Fruit fly (Drosophila melanogaster) whole organism, embryonic: ENCODE measurements around the gene Spase25.

Experiments used
- Aef1 ChIP-seq: fragments of 200-800 bp; sonication (Bioruptor generic); IDR thresholded peaks from 3 replicates; pipeline ENCODE4 v1.3.6; 2022; ENCODE audit warnings: missing biosample characterization, missing genetic modification characterization
- Bgb ChIP-seq: fragments of 200-800 bp; sonication (Bioruptor generic); IDR thresholded peaks from 2 replicates; pipeline ENCODE4 v1.3.6; 2022; ENCODE audit warnings: missing biosample characterization, missing genetic modification characterization; ENCODE audit not compliant: partially characterized antibody
- CG10321 ChIP-seq: fragments of 200-800 bp; sonication (Bioruptor generic); IDR thresholded peaks from 2 replicates; pipeline ENCODE4 v1.3.6; 2022; ENCODE audit warnings: missing biosample characterization, missing genetic modification characterization
- CG10431 ChIP-seq: fragments of 200-800 bp; sonication (Bioruptor generic); optimal IDR thresholded peaks from 3 replicates; lab custom pipeline; 2018; ENCODE audit warnings: missing biosample characterization, mild to moderate bottlenecking, missing genetic modification characterization
- CG12299 ChIP-seq: fragments of 200-800 bp; sonication (Bioruptor generic); optimal IDR thresholded peaks from 2 replicates; lab custom pipeline; 2018; ENCODE audit warnings: missing biosample characterization, mild to moderate bottlenecking, missing genetic modification characterization
- CG1233 ChIP-seq: fragments of 200-800 bp; sonication (Bioruptor generic); optimal IDR thresholded peaks from 4 replicates; lab custom pipeline; 2018; ENCODE audit warnings: missing biosample characterization, mild to moderate bottlenecking, missing genetic modification characterization
- CG18011 ChIP-seq: fragments of 200-800 bp; sonication (Bioruptor generic); optimal IDR thresholded peaks from 2 replicates; lab custom pipeline; 2017; ENCODE audit warnings: missing biosample characterization, missing genetic modification characterization, mild to moderate bottlenecking, moderate library complexity, missing genotype
- CG2202 ChIP-seq: fragments of 200-800 bp; sonication (Bioruptor generic); optimal IDR thresholded peaks from 2 replicates; lab custom pipeline; 2018; ENCODE audit warnings: missing biosample characterization, mild to moderate bottlenecking, missing genetic modification characterization
- CG2889 ChIP-seq: fragments of 200-800 bp; sonication (Bioruptor generic); IDR thresholded peaks from 3 replicates; pipeline ENCODE4 v1.3.6; 2022; ENCODE audit warnings: missing biosample characterization, missing genetic modification characterization
- CG30403 ChIP-seq: fragments of 200-800 bp; sonication (Bioruptor generic); optimal IDR thresholded peaks from 3 replicates; lab custom pipeline; 2016; ENCODE audit warnings: missing biosample characterization, missing genetic modification characterization
- CG3163 ChIP-seq: fragments of 200-800 bp; sonication (Bioruptor generic); optimal IDR thresholded peaks from 3 replicates; lab custom pipeline; 2016; ENCODE audit warnings: missing biosample characterization, missing genetic modification characterization
- CG6791 ChIP-seq: fragments of 200-800 bp; sonication (Bioruptor generic); IDR thresholded peaks from 3 replicates; pipeline ENCODE4 v1.3.6; 2022; ENCODE audit warnings: missing biosample characterization, missing genetic modification characterization; ENCODE audit not compliant: partially characterized antibody
- CG7372 ChIP-seq: fragments of 200-800 bp; sonication (Bioruptor generic); IDR thresholded peaks from 2 replicates; pipeline ENCODE4 v1.3.6; 2022; ENCODE audit warnings: missing biosample characterization, missing genetic modification characterization
- CG8765 ChIP-seq: fragments of 200-800 bp; sonication (Bioruptor generic); IDR thresholded peaks from 2 replicates; pipeline ENCODE4 v1.3.6; 2022; ENCODE audit warnings: missing biosample characterization, missing genetic modification characterization
- CG9609 ChIP-seq: fragments of 200-800 bp; sonication (Bioruptor generic); optimal IDR thresholded peaks from 3 replicates; lab custom pipeline; 2016; ENCODE audit warnings: missing biosample characterization, missing genetic modification characterization
- Camta ChIP-seq: fragments of 200-800 bp; sonication (Bioruptor generic); optimal IDR thresholded peaks from 2 replicates; lab custom pipeline; 2016; ENCODE audit warnings: missing biosample characterization, missing genetic modification characterization
- CkIIα-i1 ChIP-seq: fragments of 200-800 bp; sonication (Bioruptor generic); IDR thresholded peaks from 2 replicates; pipeline ENCODE4 v1.3.6; 2022; ENCODE audit warnings: missing biosample characterization, missing genetic modification characterization
- CoRest ChIP-seq: fragments of 200-800 bp; sonication (Bioruptor generic); optimal IDR thresholded peaks from 3 replicates; lab custom pipeline; 2018; ENCODE audit warnings: missing biosample characterization, mild to moderate bottlenecking, missing genetic modification characterization, moderate library complexity
- Doc2 ChIP-seq: fragments of 200-800 bp; sonication (Bioruptor generic); IDR thresholded peaks from 2 replicates; pipeline ENCODE4 v1.3.6; 2022; ENCODE audit warnings: missing biosample characterization, missing genetic modification characterization
- Dp ChIP-seq: fragments of 200-800 bp; sonication (Bioruptor generic); optimal IDR thresholded peaks from 2 replicates; lab custom pipeline; 2018; ENCODE audit warnings: missing biosample characterization, mild to moderate bottlenecking, missing genetic modification characterization, moderate library complexity
- Ets97D ChIP-seq: fragments of 200-800 bp; sonication (Bioruptor generic); optimal IDR thresholded peaks from 3 replicates; lab custom pipeline; 2016; ENCODE audit warnings: missing biosample characterization, missing genetic modification characterization
- H2.0 ChIP-seq: fragments of 200-800 bp; sonication (Bioruptor generic); IDR thresholded peaks from 2 replicates; pipeline ENCODE4 v1.3.6; 2022; ENCODE audit warnings: missing biosample characterization, missing genetic modification characterization
- Jarid2 ChIP-seq: fragments of 200-800 bp; sonication (Bioruptor generic); optimal IDR thresholded peaks from 3 replicates; lab custom pipeline; 2017; ENCODE audit warnings: mild to moderate bottlenecking, missing biosample characterization, missing genetic modification reagents, missing genetic modification characterization
- Med ChIP-seq: fragments of 200-800 bp; sonication (Bioruptor generic); peaks from one replicate; lab custom pipeline; 2016; ENCODE audit warnings: missing biosample characterization, missing genetic modification characterization, mild to moderate bottlenecking, inconsistent platforms, moderate library complexity
- Oli ChIP-seq: fragments of 200-800 bp; sonication (Bioruptor generic); optimal IDR thresholded peaks from 2 replicates; lab custom pipeline; 2018; ENCODE audit warnings: missing biosample characterization, mild to moderate bottlenecking, missing genetic modification characterization, moderate library complexity
- Optix ChIP-seq: fragments of 200-800 bp; sonication (Bioruptor generic); IDR thresholded peaks from 3 replicates; pipeline ENCODE4 v1.3.6; 2022; ENCODE audit warnings: missing biosample characterization, missing genetic modification characterization
- Rx ChIP-seq: fragments of 200-800 bp; sonication (Bioruptor generic); IDR thresholded peaks from 2 replicates; pipeline ENCODE4 v1.3.6; 2022; ENCODE audit warnings: missing biosample characterization, missing genetic modification characterization
- Side ChIP-seq: fragments of 200-800 bp; sonication (Bioruptor generic); optimal IDR thresholded peaks from 2 replicates; lab custom pipeline; 2016; ENCODE audit warnings: missing biosample characterization, missing genetic modification characterization
- Six4 ChIP-seq: fragments of 200-800 bp; sonication (Bioruptor generic); optimal IDR thresholded peaks from 2 replicates; lab custom pipeline; 2016; ENCODE audit warnings: missing biosample characterization, missing genetic modification characterization
- abd-A ChIP-seq: fragments of 200-800 bp; sonication (Bioruptor generic); optimal IDR thresholded peaks from 3 replicates; lab custom pipeline; 2019; ENCODE audit warnings: missing biosample characterization, mild to moderate bottlenecking, missing genetic modification characterization, moderate library complexity
- br ChIP-seq: fragments of >200 bp; optimal IDR thresholded peaks from 2 replicates; lab custom pipeline; 2017
- bsh ChIP-seq, 2 experiments: fragments of 200-800 bp; sonication (Bioruptor generic); optimal IDR thresholded peaks; 2 replicates each; lab custom pipeline; 2017 to 2018; ENCODE audit warnings: mild to moderate bottlenecking in 2 of 2, missing biosample characterization in 2 of 2, missing genetic modification characterization in 2 of 2, moderate library complexity in 1 of 2
- cato ChIP-seq: fragments of 200-800 bp; sonication (Bioruptor generic); optimal IDR thresholded peaks from 2 replicates; lab custom pipeline; 2016; ENCODE audit warnings: missing biosample characterization, missing genetic modification characterization, borderline replicate concordance
- chn ChIP-seq: fragments of 200-800 bp; sonication (Bioruptor generic); optimal IDR thresholded peaks from 2 replicates; lab custom pipeline; 2016; ENCODE audit warnings: missing biosample characterization, missing genetic modification characterization
- crp ChIP-seq, 2 experiments: fragments of 200-800 bp; sonication (Bioruptor generic); optimal IDR thresholded peaks; 2 replicates in 1 of 2; 3 replicates in 1 of 2; lab custom pipeline; 2017; ENCODE audit warnings: missing biosample characterization in 2 of 2, missing genetic modification characterization in 2 of 2, mild to moderate bottlenecking in 1 of 2, moderate library complexity in 1 of 2
- dati ChIP-seq: fragments of 200-800 bp; sonication (Bioruptor generic); IDR thresholded peaks from 2 replicates; pipeline ENCODE4 v1.3.6; 2022; ENCODE audit warnings: missing biosample characterization, missing genetic modification characterization
- exex ChIP-seq: fragments of 200-800 bp; sonication (Bioruptor generic); optimal IDR thresholded peaks from 4 replicates; lab custom pipeline; 2018; ENCODE audit warnings: missing biosample characterization, mild to moderate bottlenecking, missing genetic modification characterization, moderate library complexity
- fd102C ChIP-seq: fragments of 200-800 bp; sonication (Bioruptor generic); optimal IDR thresholded peaks from 2 replicates; lab custom pipeline; 2018; ENCODE audit warnings: missing biosample characterization, mild to moderate bottlenecking, missing genetic modification characterization, moderate library complexity
- grau ChIP-seq: fragments of 200-800 bp; optimal IDR thresholded peaks from 3 replicates; lab custom pipeline; 2019; ENCODE audit warnings: missing biosample characterization, mild to moderate bottlenecking, missing genetic modification characterization, moderate library complexity
- gro ChIP-seq: fragments of 200-800 bp; sonication (Bioruptor generic); optimal IDR thresholded peaks from 2 replicates; lab custom pipeline; 2016; ENCODE audit warnings: missing biosample characterization, missing genetic modification characterization
- hb ChIP-seq: fragments of 200-800 bp; sonication (Bioruptor generic); IDR thresholded peaks from 3 replicates; pipeline ENCODE4 v1.3.6; 2022; ENCODE audit warnings: missing biosample characterization, missing genetic modification characterization; ENCODE audit not compliant: partially characterized antibody
- ken ChIP-seq: fragments of 200-800 bp; sonication (Bioruptor generic); IDR thresholded peaks from 3 replicates; pipeline ENCODE4 v1.3.6; 2022; ENCODE audit warnings: missing biosample characterization, missing genetic modification characterization
- klu ChIP-seq: fragments of 200-800 bp; sonication (Bioruptor generic); IDR thresholded peaks from 2 replicates; pipeline ENCODE4 v1.3.6; 2022; ENCODE audit warnings: missing biosample characterization, missing genetic modification characterization
- lmd ChIP-seq: fragments of 200-800 bp; sonication (Bioruptor generic); IDR thresholded peaks from 2 replicates; pipeline ENCODE4 v1.3.6; 2022; ENCODE audit warnings: missing biosample characterization, missing genetic modification characterization
- nerfin-2 ChIP-seq: fragments of 200-800 bp; sonication (Bioruptor generic); IDR thresholded peaks from 2 replicates; pipeline ENCODE4 v1.3.6; 2022; ENCODE audit warnings: missing biosample characterization, missing genetic modification characterization; ENCODE audit not compliant: partially characterized antibody
- sd ChIP-seq: fragments of 200-800 bp; sonication (Bioruptor generic); optimal IDR thresholded peaks from 3 replicates; lab custom pipeline; 2018; ENCODE audit warnings: missing biosample characterization, mild to moderate bottlenecking, missing genetic modification characterization, moderate library complexity
- sug ChIP-seq: fragments of 200-800 bp; optimal IDR thresholded peaks from 2 replicates; lab custom pipeline; 2019; ENCODE audit warnings: missing biosample characterization, mild to moderate bottlenecking, missing genetic modification characterization, moderate library complexity
- tna ChIP-seq: fragments of 200-800 bp; sonication (Bioruptor generic); IDR thresholded peaks from 2 replicates; pipeline ENCODE4 v1.3.6; 2022; ENCODE audit warnings: missing biosample characterization, missing genetic modification characterization; ENCODE audit not compliant: partially characterized antibody
- toy ChIP-seq: fragments of 200-800 bp; sonication (Bioruptor generic); IDR thresholded peaks from 2 replicates; pipeline ENCODE4 v1.3.6; 2022; ENCODE audit warnings: missing biosample characterization, missing genetic modification characterization
- trem ChIP-seq: fragments of 200-800 bp; optimal IDR thresholded peaks from 3 replicates; lab custom pipeline; 2019; ENCODE audit warnings: missing biosample characterization, mild to moderate bottlenecking, missing genetic modification characterization, moderate library complexity

Gene Spase25

DNA sequence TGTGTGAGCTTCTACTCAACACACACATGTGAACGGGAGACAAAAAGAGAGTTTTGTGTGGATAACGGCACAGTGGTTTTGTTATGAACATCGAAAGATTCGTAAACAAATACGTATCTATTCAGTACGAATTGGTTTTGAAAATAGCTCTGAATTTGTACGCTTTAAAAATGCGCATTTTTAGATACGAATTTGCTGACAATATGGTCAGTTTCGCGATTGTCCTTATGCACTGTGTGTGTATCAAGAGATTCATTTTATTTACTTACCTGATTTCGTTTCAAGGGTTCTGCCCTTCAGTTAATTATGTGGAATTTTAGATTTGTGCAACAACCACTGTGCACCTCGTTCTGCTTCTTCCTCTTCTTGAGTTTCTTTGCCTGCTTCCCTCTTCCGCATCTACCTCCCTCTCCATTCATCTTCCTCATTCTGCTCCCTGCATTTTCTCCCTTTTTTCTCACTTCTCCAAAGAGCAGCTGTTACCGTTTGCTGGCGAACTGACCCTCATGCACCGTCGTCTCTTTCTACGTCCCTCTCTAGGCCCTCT, 9.8 kb downstream of the Spase25 start (continued):
- TF ChIP-seq CkIIα-i1, result no peak
- no peak for TF ChIP-seq toy (GFP tag; lab: Robert Waterston, UW)
- TF ChIP-seq hb (GFP tag; lab: Robert Waterston, UW), result no peak
- peak; percentile 80 for TF ChIP-seq CG2202 (tag; lab: Kevin White, UChicago)
- peak; percentile 82 for TF ChIP-seq CoRest
- TF ChIP-seq nerfin-2 (GFP tag; lab: Robert Waterston, UW), result no peak
- TF ChIP-seq CG2889 (GFP tag; lab: Robert Waterston, UW), result no peak
- TF ChIP-seq Optix (GFP tag; lab: Robert Waterston, UW), result peak; percentile 71; the same call in 1 of the 3 replicates
- TF ChIP-seq CG8765 (GFP tag; lab: Robert Waterston, UW), result peak; percentile 71
- peak; percentile 11 for TF ChIP-seq Ets97D (GFP tag; lab: Kevin White, UChicago)
- TF ChIP-seq fd102C (GFP tag; lab: Kevin White, UChicago), result no peak
- TF ChIP-seq klu, result peak; percentile 31; the same call in 1 of the 2 replicates
- no peak for TF ChIP-seq CG18011 (GFP tag; lab: Kevin White, UChicago)
- TF ChIP-seq CG7372 (GFP tag; lab: Robert Waterston, UW), result no peak
- TF ChIP-seq H2.0, result peak; percentile 43
- no peak for TF ChIP-seq Dp (GFP tag; lab: Kevin White, UChicago)
- TF ChIP-seq br (lab: Kevin White, UChicago), result no peak
- TF ChIP-seq CG12299, result peak; percentile 17
- TF ChIP-seq Doc2 (GFP tag; lab: Robert Waterston, UW), result no peak
- no peak for TF ChIP-seq abd-A (tag; lab: Kevin White, UChicago)
- peak; percentile 77 for TF ChIP-seq Oli (tag; lab: Kevin White, UChicago)
- peak; percentile 51 for TF ChIP-seq CG10431 (GFP tag; lab: Kevin White, UChicago)
- no peak for TF ChIP-seq CG10321 (GFP tag; lab: Robert Waterston, UW)
- TF ChIP-seq Jarid2 (GFP tag; lab: Kevin White, UChicago), result peak; percentile 27
- TF ChIP-seq cato (GFP tag; lab: Kevin White, UChicago), result peak; percentile 66
- peak; percentile 87 for TF ChIP-seq Med (GFP tag; lab: Kevin White, UChicago)
- TF ChIP-seq tna (GFP tag; lab: Robert Waterston, UW), result no peak
- no peak for TF ChIP-seq exex
- peak; percentile 88 to 95 for TF ChIP-seq bsh (GFP tag; optimal IDR thresholded peaks at IDR 0.05; lab: Kevin White, UChicago)
- TF ChIP-seq sug, result no peak
- TF ChIP-seq crp (GFP tag; optimal IDR thresholded peaks at IDR 0.05; lab: Kevin White, UChicago), result peak in 1 of 2 experiments; percentile 40
- peak; percentile 74 for TF ChIP-seq grau
- 0 out of 3 replicates have a peak, but pooled peaks have one; percentile 46 for TF ChIP-seq ken
- TF ChIP-seq CG30403 (GFP tag; lab: Kevin White, UChicago), result peak; percentile 66
- TF ChIP-seq chn (GFP tag; lab: Kevin White, UChicago), result peak; percentile 75
- TF ChIP-seq Side (GFP tag; lab: Kevin White, UChicago), result peak; percentile 76
- TF ChIP-seq Bgb (GFP tag; lab: Robert Waterston, UW), result no peak
- 0 out of 3 replicates have a peak, but pooled peaks have one; percentile 11 for TF ChIP-seq Aef1 (GFP tag; lab: Robert Waterston, UW)
- peak; percentile 67 for TF ChIP-seq CG9609
- TF ChIP-seq sd, result peak; percentile 0
- TF ChIP-seq CG1233, result peak; percentile 68
- no peak for TF ChIP-seq dati (GFP tag; lab: Robert Waterston, UW)
- TF ChIP-seq Six4 (GFP tag; lab: Kevin White, UChicago), result peak; percentile 60
- TF ChIP-seq trem (tag; lab: Kevin White, UChicago), result peak; percentile 72
- no peak for TF ChIP-seq CG6791
- TF ChIP-seq lmd (GFP tag; lab: Robert Waterston, UW), result peak; percentile 64; the same call in 1 of the 2 replicates
- TF ChIP-seq Rx (GFP tag; lab: Robert Waterston, UW), result peak; percentile 27; the same call in 1 of the 2 replicates
- TF ChIP-seq gro (GFP tag; lab: Kevin White, UChicago), result no peak
- TF ChIP-seq Camta (GFP tag; lab: Kevin White, UChicago), result peak; percentile 67
- peak; percentile 50 for TF ChIP-seq CG3163
